Fruit fly (Drosophila melanogaster) Kc167 (cell line): ENCODE data around the gene CG11672.

Experiments
- Myc ChIP-seq: fragments of >200 bp; optimal IDR thresholded peaks from 2 replicates; lab custom pipeline; 2017; ENCODE audit warnings: missing external identifiers
- Sin3A ChIP-seq: fragments of >200 bp; optimal IDR thresholded peaks from 2 replicates; lab custom pipeline; 2018; ENCODE audit warnings: missing external identifiers
- h ChIP-seq: fragments of >200 bp; optimal IDR thresholded peaks from 3 replicates; lab custom pipeline; 2018; ENCODE audit warnings: missing external identifiers
- insv ChIP-seq: fragments of >200 bp; optimal IDR thresholded peaks from 3 replicates; lab custom pipeline; 2018; ENCODE audit warnings: missing external identifiers
- psq ChIP-seq: fragments of >200 bp; optimal IDR thresholded peaks from 2 replicates; lab custom pipeline; 2017; ENCODE audit warnings: missing external identifiers
- ttk ChIP-seq: sonication (Bioruptor generic); optimal IDR thresholded peaks from 2 replicates; lab custom pipeline; 2017; ENCODE audit warnings: missing external identifiers

Gene CG11672

dm6 chr3R:8290478-8290877 lies at the start of gene CG11672:
CG11672 (minus strand) TSS chr3R:8290578.
- TF ChIP-seq ttk (lab: Kevin White, UChicago) (no peak), Sin3A (no peak), h (lab: Kevin White, UChicago) (no peak), psq (lab: Kevin White, UChicago) (no peak), Myc (lab: Kevin White, UChicago) (no peak), insv (lab: Kevin White, UChicago) (no peak)

dm6 chr3R:8336012-8336567 lies 45.7 kb upstream of the CG11672 start:
- TF ChIP-seq Sin3A (no peak), ttk (lab: Kevin White, UChicago) (no peak), psq (lab: Kevin White, UChicago) (no peak), Myc (lab: Kevin White, UChicago) (no peak), insv (lab: Kevin White, UChicago) (no peak), h (lab: Kevin White, UChicago) (no peak)

dm6 chr3R:8334982-8335381 lies 44.6 kb upstream of the CG11672 start:
- TF ChIP-seq h (lab: Kevin White, UChicago) (no peak), ttk (lab: Kevin White, UChicago) (no peak), insv (lab: Kevin White, UChicago) (no peak), psq (lab: Kevin White, UChicago) (no peak), Myc (lab: Kevin White, UChicago) (no peak), Sin3A (no peak)

dm6 chr3R:8334471-8334783 lies 44.0 kb upstream of the CG11672 start:
- no peak for TF ChIP-seq Sin3A
- TF ChIP-seq Myc (lab: Kevin White, UChicago), result no peak
- no peak for TF ChIP-seq psq (lab: Kevin White, UChicago)
- no peak for TF ChIP-seq h (lab: Kevin White, UChicago)
- TF ChIP-seq insv (lab: Kevin White, UChicago), result no peak
- no peak for TF ChIP-seq ttk (lab: Kevin White, UChicago)

- TF ChIP-seq Myc (lab: Kevin White, UChicago), result no peak
- no peak for TF ChIP-seq psq (lab: Kevin White, UChicago)
- TF ChIP-seq insv (lab: Kevin White, UChicago), result no peak
Observed at dm6 chr3R:8333768-8334470, 43.5 kb upstream of the CG11672 start, which contains the start of gene Poxm. Poxm (minus strand) TSS chr3R:8333792.

dm6 chr3R:8329628-8330027 lies 39.2 kb upstream of the CG11672 start:
- TF ChIP-seq insv (lab: Kevin White, UChicago), result no peak
- TF ChIP-seq psq (lab: Kevin White, UChicago), result no peak

dm6 chr3R:8327967-8328789 lies 37.8 kb upstream of the CG11672 start:
- TF ChIP-seq insv (lab: Kevin White, UChicago), result no peak

- TF ChIP-seq Myc (lab: Kevin White, UChicago) (no peak), psq (lab: Kevin White, UChicago) (no peak), ttk (lab: Kevin White, UChicago) (no peak), h (lab: Kevin White, UChicago) (no peak), insv (lab: Kevin White, UChicago) (no peak), Sin3A (no peak)
Observed at dm6 chr3R:8326884-8327283, 36.5 kb upstream of the CG11672 start.

dm6 chr3R:8324016-8324415 lies 33.6 kb upstream of the CG11672 start, which contains the start of gene CG7443:
CG7443 (plus strand) TSS chr3R:8324316.
- TF ChIP-seq h (lab: Kevin White, UChicago) (no peak), ttk (lab: Kevin White, UChicago) (no peak), psq (lab: Kevin White, UChicago) (no peak), Myc (lab: Kevin White, UChicago) (no peak), insv (lab: Kevin White, UChicago) (no peak)

- TF ChIP-seq ttk (lab: Kevin White, UChicago), result no peak
- no peak for TF ChIP-seq insv (lab: Kevin White, UChicago)
- no peak for TF ChIP-seq Myc (lab: Kevin White, UChicago)
- no peak for TF ChIP-seq Sin3A
- TF ChIP-seq psq (lab: Kevin White, UChicago), result no peak
- TF ChIP-seq h (lab: Kevin White, UChicago), result no peak
Observed at dm6 chr3R:8321447-8321846, 31.1 kb upstream of the CG11672 start, which contains the start of gene Or85a. Or85a (plus strand) TSS chr3R:8321747.

- TF ChIP-seq Sin3A (no peak), insv (lab: Kevin White, UChicago) (no peak), Myc (lab: Kevin White, UChicago) (no peak), ttk (lab: Kevin White, UChicago) (no peak), h (lab: Kevin White, UChicago) (no peak), psq (lab: Kevin White, UChicago) (no peak)
Observed at dm6 chr3R:8317709-8318335, 27.4 kb upstream of the CG11672 start.
